Worm (Caenorhabditis elegans) whole organism, L4 larva: ENCODE data around the gene nas-27.

ENCODE experiments used
- F10B5.3 ChIP-seq: sonication (generic microtip); optimal IDR thresholded peaks from 2 replicates; lab custom pipeline; 2016; ENCODE audit warnings: mild to moderate bottlenecking, missing genetic modification characterization, missing compliant biosample characterization
- F37D6.2 ChIP-seq: sonication (generic microtip); optimal IDR thresholded peaks from 2 replicates; lab custom pipeline; 2016; ENCODE audit warnings: mild to moderate bottlenecking, missing genetic modification characterization, missing compliant biosample characterization
- F49E8.2 ChIP-seq: sonication (generic microtip); optimal IDR thresholded peaks from 2 replicates; lab custom pipeline; 2016; ENCODE audit warnings: missing compliant biosample characterization, mild to moderate bottlenecking, missing genetic modification characterization, borderline replicate concordance
- Y105C5A.15 ChIP-seq: fragments of 200-800 bp; sonication (Bioruptor generic); IDR thresholded peaks from 2 replicates; pipeline ENCODE4 v1.3.6; 2022; ENCODE audit warnings: missing genetic modification characterization, missing compliant biosample characterization
- Y75B8A.6 ChIP-seq: fragments of 200-800 bp; sonication (Bioruptor generic); IDR thresholded peaks from 2 replicates; pipeline ENCODE4 v1.3.6; 2022; ENCODE audit warnings: missing genetic modification reagents, missing genetic modification characterization, missing compliant biosample characterization
- ceh-20 ChIP-seq: fragments of 200-800 bp; sonication (Bioruptor generic); IDR thresholded peaks from 2 replicates; pipeline ENCODE4 v1.3.6; 2022; ENCODE audit warnings: missing genetic modification reagents, missing genetic modification characterization, missing compliant biosample characterization
- daf-16 ChIP-seq, 3 experiments: sonication (generic microtip); optimal IDR thresholded peaks; 2 replicates each; lab custom pipeline; 2016 to 2017; ENCODE audit warnings: missing genetic modification characterization in 3 of 3, missing genetic modification reagents in 3 of 3, mild to moderate bottlenecking in 2 of 3, missing compliant biosample characterization in 2 of 3, missing biosample characterization in 1 of 3, moderate library complexity in 1 of 3
- dmd-6 ChIP-seq: fragments of 200-800 bp; sonication (Bioruptor generic); IDR thresholded peaks from 2 replicates; pipeline ENCODE4 v1.3.6; 2022; ENCODE audit warnings: missing genetic modification reagents, missing genetic modification characterization, missing compliant biosample characterization
- dmd-8 ChIP-seq: fragments of 200-800 bp; sonication (Bioruptor generic); IDR thresholded peaks from 2 replicates; pipeline ENCODE4 v1.3.6; 2022; ENCODE audit warnings: missing genetic modification characterization, missing compliant biosample characterization
- dve-1 ChIP-seq: sonication (generic microtip); optimal IDR thresholded peaks from 2 replicates; lab custom pipeline; 2017; ENCODE audit warnings: antibody characterized with exemption, mild to moderate bottlenecking, missing genetic modification characterization, missing compliant biosample characterization; ENCODE audit not compliant: insufficient read depth
- egl-27 ChIP-seq: sonication (generic microtip); optimal IDR thresholded peaks from 3 replicates; lab custom pipeline; 2017; ENCODE audit warnings: missing biosample characterization, missing genetic modification reagents, missing genetic modification characterization
- egl-43 ChIP-seq: fragments of 200-800 bp; sonication (Bioruptor generic); IDR thresholded peaks from 2 replicates; pipeline ENCODE4 v1.3.6; 2022; ENCODE audit warnings: missing genetic modification reagents, missing genetic modification characterization, missing compliant biosample characterization
- fkh-10 ChIP-seq: fragments of 150-350 bp; optimal IDR thresholded peaks from 2 replicates; lab custom pipeline; 2014; ENCODE audit warnings: missing biosample characterization, missing genetic modification reagents, missing genetic modification characterization
- gei-8 ChIP-seq: fragments of 200-800 bp; sonication (Bioruptor generic); optimal IDR thresholded peaks from 2 replicates; lab custom pipeline; 2018; ENCODE audit warnings: mild to moderate bottlenecking, missing genetic modification characterization, missing compliant biosample characterization
- hif-1 ChIP-seq, 2 experiments: sonication (generic microtip); optimal IDR thresholded peaks; 2 replicates each; lab custom pipeline; 2016 to 2017; ENCODE audit warnings: missing compliant biosample characterization in 2 of 2, missing genetic modification characterization in 2 of 2, missing genetic modification reagents in 2 of 2, missing genotype in 2 of 2, mild to moderate bottlenecking in 1 of 2
- hlh-11 ChIP-seq: fragments of 200-800 bp; sonication (Bioruptor generic); optimal IDR thresholded peaks from 2 replicates; lab custom pipeline; 2018; ENCODE audit warnings: mild to moderate bottlenecking, missing genetic modification characterization, missing compliant biosample characterization
- hlh-30 ChIP-seq: sonication (generic microtip); optimal IDR thresholded peaks from 2 replicates; lab custom pipeline; 2017; ENCODE audit warnings: antibody characterized with exemption, mild to moderate bottlenecking, missing genetic modification characterization, missing compliant biosample characterization; ENCODE audit not compliant: insufficient read depth
- hmg-1.1 ChIP-seq: fragments of 200-800 bp; sonication (Bioruptor generic); IDR thresholded peaks from 2 replicates; pipeline ENCODE4 v1.3.6; 2022; ENCODE audit warnings: missing genetic modification reagents, missing genetic modification characterization, missing compliant biosample characterization
- jun-1 ChIP-seq: fragments of 150-350 bp; optimal IDR thresholded peaks from 2 replicates; lab custom pipeline; 2014; ENCODE audit warnings: missing biosample characterization, missing genetic modification reagents, missing genetic modification characterization
- lim-7 ChIP-seq: fragments of 200-800 bp; sonication (Bioruptor generic); IDR thresholded peaks from 2 replicates; pipeline ENCODE4 v1.3.6; 2022; ENCODE audit warnings: missing genetic modification characterization, missing compliant biosample characterization
- lin-13 ChIP-seq: fragments of 150-350 bp; optimal IDR thresholded peaks from 2 replicates; lab custom pipeline; 2014; ENCODE audit warnings: missing biosample characterization, missing genetic modification reagents, missing genetic modification characterization
- lin-15B ChIP-seq: fragments of 150-350 bp; sonication (generic microtip); optimal IDR thresholded peaks from 3 replicates; lab custom pipeline; 2014; ENCODE audit warnings: missing biosample characterization, missing genetic modification characterization
- lin-29 ChIP-seq: fragments of 200-800 bp; sonication (Bioruptor generic); IDR thresholded peaks from 2 replicates; pipeline ENCODE4 v1.3.6; 2022; ENCODE audit warnings: missing genetic modification reagents, missing genetic modification characterization, missing compliant biosample characterization
- lin-39 ChIP-seq: fragments of 150-350 bp; optimal IDR thresholded peaks from 2 replicates; lab custom pipeline; 2014; ENCODE audit warnings: missing biosample characterization, missing genetic modification reagents, missing genetic modification characterization
- lir-3 ChIP-seq: sonication (generic microtip); optimal IDR thresholded peaks from 2 replicates; lab custom pipeline; 2016; ENCODE audit warnings: mild to moderate bottlenecking, missing genetic modification characterization, missing compliant biosample characterization
- madf-9 ChIP-seq: fragments of 200-800 bp; sonication (Bioruptor generic); conservative IDR thresholded peaks from 2 replicates; pipeline ENCODE4 v1.3.6; 2022; ENCODE audit warnings: missing genetic modification reagents, missing genetic modification characterization, missing compliant biosample characterization
- mdl-1 ChIP-seq, 2 experiments: fragments of 150-350 bp in 1 of 2; sonication (generic microtip) in 1 of 2; optimal IDR thresholded peaks; 2 replicates each; lab custom pipeline; 2014 to 2017; ENCODE audit warnings: missing biosample characterization in 2 of 2, missing genetic modification characterization in 2 of 2
- mep-1 ChIP-seq: fragments of 150-350 bp; sonication (generic microtip); optimal IDR thresholded peaks from 3 replicates; lab custom pipeline; 2014; ENCODE audit warnings: missing biosample characterization, missing genetic modification characterization
- mes-2 ChIP-seq: sonication (generic microtip); optimal IDR thresholded peaks from 2 replicates; lab custom pipeline; 2016; ENCODE audit warnings: missing genotype, mild to moderate bottlenecking, missing genetic modification characterization, missing compliant biosample characterization; ENCODE audit not compliant: poor library complexity, severe bottlenecking
- mxl-2 ChIP-seq: fragments of 200-800 bp; sonication (Bioruptor generic); conservative IDR thresholded peaks from 2 replicates; pipeline ENCODE4 v1.3.6; 2022; ENCODE audit warnings: missing genetic modification reagents, missing genetic modification characterization, missing compliant biosample characterization
- nhr-10 ChIP-seq: fragments of 150-350 bp; optimal IDR thresholded peaks from 2 replicates; lab custom pipeline; 2014; ENCODE audit warnings: missing biosample characterization, missing genetic modification characterization
- nhr-28 ChIP-seq: fragments of 150-350 bp; optimal IDR thresholded peaks from 2 replicates; lab custom pipeline; 2014; ENCODE audit warnings: missing biosample characterization, missing genetic modification characterization
- php-3 ChIP-seq: fragments of 200-800 bp; sonication (Bioruptor generic); IDR thresholded peaks from 2 replicates; pipeline ENCODE4 v1.3.6; 2022; ENCODE audit warnings: missing genetic modification reagents, missing genetic modification characterization, missing compliant biosample characterization
- pqm-1 ChIP-seq: sonication (generic microtip); optimal IDR thresholded peaks from 2 replicates; lab custom pipeline; 2017; ENCODE audit warnings: missing biosample characterization, missing genetic modification characterization
- sdz-12 ChIP-seq: fragments of 200-800 bp; sonication (Bioruptor generic); optimal IDR thresholded peaks from 2 replicates; lab custom pipeline; 2018; ENCODE audit warnings: mild to moderate bottlenecking, missing genetic modification characterization, missing compliant biosample characterization
- skn-1 ChIP-seq: fragments of 150-350 bp; optimal IDR thresholded peaks from 2 replicates; lab custom pipeline; 2014; ENCODE audit warnings: missing biosample characterization, missing genetic modification characterization
- unc-130 ChIP-seq: sonication (generic microtip); optimal IDR thresholded peaks from 2 replicates; lab custom pipeline; 2016; ENCODE audit warnings: missing genetic modification reagents, missing genetic modification characterization, missing compliant biosample characterization
- unc-62 ChIP-seq, 3 experiments: fragments of 150-350 bp in 1 of 3; sonication (generic microtip); optimal IDR thresholded peaks in 2 of 3; peaks in 1 of 3; 1 replicate in 1 of 3; 2 replicates in 2 of 3; lab custom pipeline; 2014 to 2017; ENCODE audit warnings: missing biosample characterization in 3 of 3, missing genetic modification characterization in 3 of 3, missing genetic modification reagents in 3 of 3, missing genotype in 1 of 3
- zfp-3 ChIP-seq: fragments of 200-800 bp; sonication (Bioruptor generic); conservative IDR thresholded peaks from 2 replicates; pipeline ENCODE4 v1.3.6; 2022; ENCODE audit warnings: missing genetic modification reagents, missing genetic modification characterization, missing compliant biosample characterization
- zip-2 ChIP-seq: fragments of 150-350 bp; optimal IDR thresholded peaks from 2 replicates; lab custom pipeline; 2014; ENCODE audit warnings: missing biosample characterization, missing genetic modification characterization
- ztf-11 ChIP-seq: fragments of 150-350 bp; optimal IDR thresholded peaks from 2 replicates; lab custom pipeline; 2014; ENCODE audit warnings: missing biosample characterization, missing genetic modification characterization
- ztf-7 ChIP-seq: fragments of 150-350 bp; optimal IDR thresholded peaks from 2 replicates; lab custom pipeline; 2014; ENCODE audit warnings: missing biosample characterization, missing genetic modification characterization

Gene nas-27

DNA sequence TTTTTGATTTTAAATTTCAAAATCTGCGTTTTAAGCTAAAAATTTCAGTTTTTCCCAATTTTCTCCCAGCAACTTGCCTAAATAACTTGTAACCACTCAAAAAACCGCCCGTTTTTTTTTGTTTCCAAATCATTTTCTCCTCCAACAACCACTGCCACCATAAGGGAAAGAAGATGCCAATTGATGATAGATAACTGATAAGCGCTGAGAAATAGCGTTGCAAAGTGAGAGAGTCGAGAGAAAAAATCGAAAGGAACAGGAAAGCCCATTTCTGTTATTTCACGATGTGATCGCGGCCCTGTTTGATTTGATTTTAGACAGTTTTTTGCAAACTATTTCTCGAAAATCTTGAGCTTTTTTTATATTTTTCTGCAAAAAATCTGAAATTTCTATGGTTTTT is 10.5 kb upstream of the nas-27 start (continued):
- TF ChIP-seq mxl-2 (no peak), hlh-30 (peak; percentile 5), unc-130 (GFP tag; lab: Kevin White, UChicago) (no peak), dmd-8 (GFP tag; lab: Robert Waterston, UW) (no peak), ceh-20 (GFP tag; lab: Robert Waterston, UW) (no peak), daf-16 (GFP tag; optimal IDR thresholded peaks at IDR 0.05; lab: Kevin White, UChicago) (no peak), daf-16 (tag; optimal IDR thresholded peaks at IDR 0.05; lab: Kevin White, UChicago) (peak; percentile 21), fkh-10 (no peak), hif-1 (tag; optimal IDR thresholded peaks at IDR 0.05; lab: Kevin White, UChicago) (no peak), gei-8 (GFP tag; lab: Kevin White, UChicago) (no peak), F49E8.2 (tag; lab: Kevin White, UChicago) (no peak), mdl-1 (tag; optimal IDR thresholded peaks at IDR 0.05; lab: Kevin White, UChicago) (no peak), F37D6.2 (tag; lab: Kevin White, UChicago) (no peak), hlh-11 (tag; lab: Kevin White, UChicago) (peak; percentile 33), lin-15B (tag; lab: Kevin White, UChicago) (no peak), lir-3 (tag; lab: Kevin White, UChicago) (no peak), hmg-1.1 (no peak), lin-29 (no peak)

- TF ChIP-seq dve-1 (tag; lab: Kevin White, UChicago) (peak; percentile 53), hmg-1.1 (no peak), egl-43 (GFP tag; lab: Robert Waterston, UW) (no peak), mes-2 (tag; lab: Kevin White, UChicago) (peak; percentile 54), nhr-28 (tag; lab: Kevin White, UChicago) (peak; percentile 34), daf-16 (GFP tag; optimal IDR thresholded peaks at IDR 0.05; lab: Kevin White, UChicago) (no peak), daf-16 (tag; optimal IDR thresholded peaks at IDR 0.05; lab: Kevin White, UChicago) (peak; percentile 62), mep-1 (tag; lab: Kevin White, UChicago) (peak; percentile 39), zfp-3 (GFP tag; lab: Robert Waterston, UW) (no peak), dmd-6 (GFP tag; lab: Robert Waterston, UW) (peak; percentile 23; the same call in 1 of the 2 replicates)
These were observed 9.0 kb upstream of the nas-27 start for ce11 chrII:1188137-1188536.

DNA sequence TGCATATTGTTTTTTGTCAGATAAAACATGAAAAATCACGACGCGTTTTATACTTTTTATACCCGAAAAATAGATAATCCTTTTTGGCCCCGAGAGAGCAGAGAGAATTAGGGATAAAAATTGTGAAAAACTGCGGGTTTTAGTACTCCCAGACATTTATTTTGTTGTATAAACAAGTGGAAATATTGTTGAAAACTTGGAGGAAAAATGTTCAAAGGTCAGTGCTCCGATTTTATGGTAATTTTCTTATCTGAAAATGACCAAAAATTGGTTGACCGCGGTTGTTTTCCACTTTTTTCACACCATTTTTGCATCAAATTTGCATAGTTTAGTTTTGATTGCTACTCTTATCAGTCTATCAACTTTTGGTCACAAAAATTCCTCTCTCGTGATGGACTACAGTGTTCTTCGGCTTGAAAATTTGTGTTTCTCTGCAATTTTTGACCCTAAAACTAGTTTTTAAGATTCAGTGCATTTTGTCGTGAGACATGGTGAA is 7.0 kb downstream of the nas-27 start, which contains the start of gene dlhd-1:
TSS of gene dlhd-1 (minus strand) at position 51 of the 496 bp plus-strand sequence.
- no peak for TF ChIP-seq sdz-12 (GFP tag; lab: Kevin White, UChicago)
- TF ChIP-seq pqm-1 = peak; percentile 62
- TF ChIP-seq dmd-6 (GFP tag; lab: Robert Waterston, UW) = 0 out of 2 replicates have a peak, but pooled peaks have one; percentile 26
- TF ChIP-seq php-3 (GFP tag; lab: Robert Waterston, UW) = 0 out of 2 replicates have a peak, but pooled peaks have one; percentile 26
- TF ChIP-seq daf-16 (GFP tag; optimal IDR thresholded peaks at IDR 0.05; lab: Kevin White, UChicago) = no peak
- peak; percentile 85 for TF ChIP-seq daf-16 (tag; optimal IDR thresholded peaks at IDR 0.05; lab: Kevin White, UChicago)
- TF ChIP-seq lin-13 = no peak
- TF ChIP-seq nhr-28 (tag; lab: Kevin White, UChicago) = peak; percentile 62

- no peak for TF ChIP-seq mep-1 (tag; lab: Kevin White, UChicago)
- TF ChIP-seq unc-62 (GFP tag; optimal IDR thresholded peaks at IDR 0.05 in 1 of 2; lab: Kevin White, UChicago) = peak in 1 of 2 experiments; percentile 94
- no peak for TF ChIP-seq unc-62 (tag; optimal IDR thresholded peaks at IDR 0.05; lab: Kevin White, UChicago)
These were observed 8.3 kb downstream of the nas-27 start for ce11 chrII:1170842-1171241.

DNA sequence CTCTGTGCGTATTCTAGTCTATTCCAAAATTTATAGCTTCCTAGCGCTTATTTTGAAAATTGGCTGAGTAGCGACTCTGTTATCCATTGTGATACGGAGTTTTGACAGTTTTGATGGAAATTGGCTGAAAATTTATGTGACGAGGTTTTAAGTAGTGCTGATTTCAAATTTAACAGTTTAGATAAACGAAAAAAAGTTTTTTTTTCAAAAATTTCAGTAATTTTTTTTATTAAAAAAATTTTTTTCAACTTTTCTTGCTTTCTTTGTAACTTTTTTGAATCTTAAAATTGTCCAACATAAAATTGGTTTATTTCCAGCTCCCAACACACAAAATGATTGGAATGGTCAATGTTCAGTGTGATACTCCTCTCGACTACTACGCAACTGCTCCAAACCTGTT is 15.8 kb downstream of the nas-27 start, which contains the start of gene T23F4.2:
TSS of gene T23F4.2 (plus strand) at position 301 of the 400 bp plus-strand sequence.
- TF ChIP-seq pqm-1 (no peak), unc-130 (GFP tag; lab: Kevin White, UChicago) (no peak), zip-2 (tag; lab: Kevin White, UChicago) (no peak), ztf-11 (tag; lab: Kevin White, UChicago) (no peak), lim-7 (GFP tag; lab: Robert Waterston, UW) (no peak), madf-9 (GFP tag; lab: Robert Waterston, UW) (no peak), ztf-7 (tag; lab: Kevin White, UChicago) (no peak), skn-1 (tag; lab: Kevin White, UChicago) (no peak), F10B5.3 (no peak), Y105C5A.15 (GFP tag; lab: Robert Waterston, UW) (no peak), lin-39 (tag; lab: Kevin White, UChicago) (no peak), zfp-3 (GFP tag; lab: Robert Waterston, UW) (no peak), egl-27 (tag; lab: Kevin White, UChicago) (no peak), jun-1 (tag; lab: Kevin White, UChicago) (no peak), nhr-10 (no peak), Y75B8A.6 (GFP tag; lab: Robert Waterston, UW) (no peak)
